Worm (Caenorhabditis elegans): Measurements from ENCODE around the gene mrps-34.

The mrps-34 gene

DNA sequence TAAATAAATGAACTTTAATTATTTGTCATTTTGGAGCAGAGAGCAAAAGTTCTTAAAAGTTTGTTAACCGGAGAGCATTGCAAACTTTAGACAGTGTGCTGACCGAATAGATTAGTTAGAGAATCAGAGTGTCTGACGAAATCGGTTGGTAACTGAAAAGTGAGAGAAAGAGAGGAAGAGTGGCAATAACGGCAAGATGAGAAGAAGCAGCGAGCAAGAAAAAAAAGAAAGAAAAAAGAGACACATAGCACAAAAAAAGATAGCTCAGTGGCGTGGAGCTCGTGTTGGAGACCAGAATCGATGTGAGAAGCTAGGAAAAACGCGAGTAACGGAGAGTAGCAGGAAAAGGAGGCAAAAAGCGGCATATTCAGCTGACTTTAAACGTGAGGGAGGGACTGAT, 37.9 kb downstream of the mrps-34 start (continued):
- TF ChIP-seq lin-14 (GFP tag; optimal IDR thresholded peaks at IDR 0.05) (peak; percentile 86), C16A3.4 (tag; optimal IDR thresholded peaks at IDR 0.05) (peak; percentile 31), nhr-90 (tag; optimal IDR thresholded peaks at IDR 0.05; ENCODE audit: poor library complexity) (no peak), zip-4 (GFP tag; optimal IDR thresholded peaks at IDR 0.05) (no peak), unc-130 (tag; optimal IDR thresholded peaks at IDR 0.05) (no peak), lin-13 (GFP tag; optimal IDR thresholded peaks at IDR 0.05) (no peak), snpc-4 (tag; optimal IDR thresholded peaks at IDR 0.05) (no peak), rnt-1 (tag; optimal IDR thresholded peaks at IDR 0.05) (peak; percentile 41), lin-39 (tag; optimal IDR thresholded peaks at IDR 0.05) (no peak), hpl-2 (GFP tag; optimal IDR thresholded peaks at IDR 0.05) (no peak), unc-30 (tag; optimal IDR thresholded peaks at IDR 0.05) (no peak), ets-5 (GFP tag; IDR thresholded peaks at IDR 0.05) (no peak), efl-1 (optimal IDR thresholded peaks at IDR 0.05) (peak; percentile 42 to 49), efl-1 (GFP tag; optimal IDR thresholded peaks at IDR 0.05 in 1 of 2) (peak in 1 of 2 experiments; percentile 24), swsn-7 (tag; optimal IDR thresholded peaks at IDR 0.05) (peak; percentile 58), unc-62 (GFP tag; optimal IDR thresholded peaks at IDR 0.05) (no peak), egl-13 (tag; optimal IDR thresholded peaks at IDR 0.05) (no peak), ztf-4 (tag; optimal IDR thresholded peaks at IDR 0.05) (no peak), nhr-71 (tag; optimal IDR thresholded peaks at IDR 0.05) (peak; percentile 71), mef-2 (tag; optimal IDR thresholded peaks at IDR 0.05) (no peak), nhr-28 (tag; optimal IDR thresholded peaks at IDR 0.05) (no peak), alr-1 (tag; optimal IDR thresholded peaks at IDR 0.05; ENCODE audit: borderline replicate concordance) (no peak), lin-15B (tag; optimal IDR thresholded peaks at IDR 0.05) (no peak), fkh-10 (GFP tag; optimal IDR thresholded peaks at IDR 0.05) (peak; percentile 54), mab-9 (GFP tag; IDR thresholded peaks at IDR 0.05) (no peak), irx-1 (tag; optimal IDR thresholded peaks at IDR 0.05) (peak; percentile 45), fkh-4 (tag; optimal IDR thresholded peaks at IDR 0.05; ENCODE audit: borderline replicate concordance) (no peak), zag-1 (tag; optimal IDR thresholded peaks at IDR 0.05) (no peak), nhr-20 (tag; optimal IDR thresholded peaks at IDR 0.05) (peak; percentile 25), C34B4.2 (tag; optimal IDR thresholded peaks at IDR 0.05) (no peak), elt-3 (tag; optimal IDR thresholded peaks at IDR 0.05) (no peak), nhr-85 (tag) (no peak), nhr-11 (tag; optimal IDR thresholded peaks at IDR 0.05) (no peak), pag-3 (tag; optimal IDR thresholded peaks at IDR 0.05; ENCODE audit: borderline replicate concordance, insufficient read depth) (no peak), unc-98 (GFP tag; IDR thresholded peaks at IDR 0.05) (no peak), mep-1 (tag; optimal IDR thresholded peaks at IDR 0.05) (peak; percentile 49), grh-1 (GFP tag; IDR thresholded peaks at IDR 0.05) (no peak), vab-15 (tag; optimal IDR thresholded peaks at IDR 0.05) (no peak), efl-3 (GFP tag; optimal IDR thresholded peaks at IDR 0.05) (no peak), egl-27 (tag; optimal IDR thresholded peaks at IDR 0.05) (peak in 1 of 2 experiments; percentile 13), mdl-1 (tag; optimal IDR thresholded peaks at IDR 0.05) (peak in 1 of 2 experiments; percentile 34), fos-1 (tag; optimal IDR thresholded peaks at IDR 0.05) (peak; percentile 44)

DNA sequence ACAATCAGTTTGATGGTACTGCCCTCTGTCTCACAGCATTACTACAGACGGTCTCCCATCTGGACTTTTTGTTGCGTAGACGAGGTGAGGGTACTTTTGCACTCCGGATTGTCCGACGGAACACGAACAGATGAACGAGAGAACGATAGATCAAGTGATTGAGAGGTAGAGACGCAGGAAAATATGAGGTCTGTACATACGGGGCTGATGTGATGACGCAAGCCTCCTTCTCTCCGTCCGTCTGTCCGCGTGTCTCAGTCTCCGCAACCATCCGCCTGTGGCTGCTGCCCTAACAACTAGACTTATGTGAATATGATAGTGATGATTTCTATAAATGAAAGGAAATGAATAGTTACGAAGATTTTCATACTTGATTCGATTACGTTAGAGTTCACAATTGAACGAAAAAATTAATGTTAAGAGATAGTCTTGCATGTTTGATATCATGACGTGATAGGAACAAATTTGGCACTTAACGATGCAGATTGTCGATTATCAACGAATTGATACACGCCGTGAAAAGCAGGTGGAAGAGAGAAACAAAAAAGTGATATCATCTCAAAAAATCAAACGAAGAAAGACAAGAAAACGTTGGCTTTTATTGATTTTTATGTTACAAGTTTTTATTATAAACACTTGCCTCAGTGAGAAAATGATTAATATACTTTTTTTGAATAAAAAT, 39.6 kb downstream of the mrps-34 start:
- TF ChIP-seq elt-2 (tag; optimal IDR thresholded peaks at IDR 0.05) (peak; percentile 31), fkh-8 (tag; optimal IDR thresholded peaks at IDR 0.05) (no peak), elt-3 (tag; optimal IDR thresholded peaks at IDR 0.05) (peak in 4 of 6 experiments; percentile 10 to 22 (median 17)), pag-3 (tag; optimal IDR thresholded peaks at IDR 0.05; ENCODE audit: borderline replicate concordance, insufficient read depth) (no peak), unc-98 (GFP tag; IDR thresholded peaks at IDR 0.05) (no peak), pqm-1 (tag; optimal IDR thresholded peaks at IDR 0.05) (peak; percentile 77), nhr-71 (tag; optimal IDR thresholded peaks at IDR 0.05) (peak; percentile 11), skn-1 (tag; optimal IDR thresholded peaks at IDR 0.05) (no peak), efl-1 (optimal IDR thresholded peaks at IDR 0.05) (no peak), efl-1 (GFP tag; optimal IDR thresholded peaks at IDR 0.05 in 1 of 2) (peak in 1 of 2 experiments; percentile 58), F16B12.6 (tag; optimal IDR thresholded peaks at IDR 0.05) (no peak), nhr-20 (tag; optimal IDR thresholded peaks at IDR 0.05) (peak; percentile 15), tbx-2 (tag; optimal IDR thresholded peaks at IDR 0.05) (no peak)

Data from whole organism, L1 larva.